Worm (Caenorhabditis elegans): ENCODE data around the gene srab-1.

The srab-1 gene

ce11 chrV:5130018-5130417 is 28.1 kb upstream of the srab-1 start, which contains the start of gene F14F9.8:
Gene F14F9.8 (plus strand): TSS chrV:5130318.
- TF ChIP-seq zag-1 (tag; optimal IDR thresholded peaks at IDR 0.05) (no peak), ztf-1 (GFP tag; conservative IDR thresholded peaks at IDR 0.05) (no peak), C34F6.9 (tag; optimal IDR thresholded peaks at IDR 0.05) (no peak), skn-1 (tag; optimal IDR thresholded peaks at IDR 0.05) (no peak), crh-2 (tag; optimal IDR thresholded peaks at IDR 0.05) (no peak), nhr-10 (tag; optimal IDR thresholded peaks at IDR 0.05) (no peak), snpc-4 (tag; optimal IDR thresholded peaks at IDR 0.05) (no peak), elt-3 (tag; optimal IDR thresholded peaks at IDR 0.05) (no peak), mdl-1 (tag; optimal IDR thresholded peaks at IDR 0.05) (no peak)

ce11 chrV:5126793-5127192 is 24.9 kb upstream of the srab-1 start, which contains the start of gene F14F9.5:
Gene F14F9.5 (plus strand): TSS chrV:5127093.
- TF ChIP-seq nhr-25 (tag; optimal IDR thresholded peaks at IDR 0.05) (no peak), peb-1 (tag; optimal IDR thresholded peaks at IDR 0.05) (no peak), ama-1 (optimal IDR thresholded peaks at IDR 0.05) (no peak), zag-1 (tag; optimal IDR thresholded peaks at IDR 0.05) (no peak), nhr-237 (tag; optimal IDR thresholded peaks at IDR 0.05) (no peak), mab-5 (tag; optimal IDR thresholded peaks at IDR 0.05) (no peak)

- no peak for TF ChIP-seq sma-9 (GFP tag; optimal IDR thresholded peaks at IDR 0.05)
- no peak for TF ChIP-seq sma-9 (tag; optimal IDR thresholded peaks at IDR 0.05)
- TF ChIP-seq fos-1 (tag; optimal IDR thresholded peaks at IDR 0.05) = peak; percentile 80
These were observed 17.8 kb upstream of the srab-1 start, which contains the start of gene sid-1 for ce11 chrV:5119679-5120078. Gene sid-1 (plus strand): TSS chrV:5119970.

DNA sequence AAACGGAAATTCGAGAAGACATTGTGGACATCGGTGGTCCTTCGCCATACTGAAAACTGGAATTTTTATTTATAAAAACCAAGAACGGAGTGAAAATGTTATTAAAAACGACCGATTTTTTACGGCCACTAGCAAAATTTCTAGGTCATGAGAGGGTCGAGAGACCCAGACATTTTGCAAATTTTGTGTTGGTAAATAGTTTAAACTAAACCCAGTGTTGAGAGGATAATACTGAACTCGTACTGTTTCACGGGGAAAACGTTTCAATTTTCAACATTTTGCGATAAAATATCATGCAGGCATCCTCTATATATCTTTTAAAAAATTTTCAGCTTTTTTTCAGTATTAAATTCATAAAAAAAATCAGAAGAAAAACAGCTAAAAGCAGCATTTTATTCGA is 17.2 kb upstream of the srab-1 start, which contains the start of gene C04F5.9:
TSS of gene C04F5.9 (minus strand) at position 101 of the 400 bp plus-strand sequence.
- TF ChIP-seq R02D3.7 (tag; optimal IDR thresholded peaks at IDR 0.05) = no peak
- no peak for TF ChIP-seq zag-1 (tag; optimal IDR thresholded peaks at IDR 0.05)

DNA sequence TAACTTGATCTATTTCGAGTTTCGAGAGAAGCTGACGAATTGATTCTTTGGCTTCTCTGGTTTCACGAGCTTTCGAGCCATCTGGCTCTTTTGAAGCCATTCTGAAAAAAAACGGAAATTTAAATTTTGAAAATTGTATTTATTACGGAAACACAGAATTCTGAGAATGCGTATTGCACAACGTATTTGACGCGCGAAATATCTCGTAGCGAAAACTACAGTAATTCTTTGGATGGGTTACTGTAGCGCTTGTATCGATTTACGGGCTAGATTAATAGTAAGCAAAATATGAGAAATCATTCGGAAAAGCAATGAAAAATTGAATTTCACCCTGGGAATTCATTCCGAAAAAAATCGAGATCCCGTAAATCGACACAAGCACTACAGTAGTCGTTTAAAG is 11.7 kb upstream of the srab-1 start, which contains the start of gene C04F5.8:
TSS of gene C04F5.8 (minus strand) at position 101 of the 400 bp plus-strand sequence.
- no peak for TF ChIP-seq sem-4 (tag; optimal IDR thresholded peaks at IDR 0.05)
- TF ChIP-seq ceh-16 (tag; optimal IDR thresholded peaks at IDR 0.05) = no peak
- no peak for TF ChIP-seq nhr-21 (tag; optimal IDR thresholded peaks at IDR 0.05)
- TF ChIP-seq nhr-10 (tag; optimal IDR thresholded peaks at IDR 0.05) = no peak

DNA sequence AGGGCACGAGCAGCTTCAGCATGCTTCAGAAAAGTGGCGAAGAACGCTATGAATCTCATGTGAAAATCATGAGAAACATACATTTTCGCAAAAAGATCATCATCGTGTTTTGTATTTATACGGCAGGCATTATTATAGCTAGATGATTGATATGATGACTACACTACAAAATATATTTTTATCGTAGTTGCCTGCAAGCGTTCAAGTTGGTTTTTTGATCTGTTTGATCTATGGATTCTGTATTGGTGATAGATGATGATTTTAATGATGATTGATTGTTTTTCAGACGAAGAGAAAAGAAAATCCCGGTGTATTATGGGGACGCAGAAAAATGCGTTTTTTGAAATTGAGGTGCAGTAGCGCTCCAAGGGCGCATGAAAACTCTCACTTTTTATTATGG is 8.8 kb upstream of the srab-1 start, which contains the start of gene ugt-63:
TSS of gene ugt-63 (minus strand) at position 89 of the 400 bp plus-strand sequence.
- TF ChIP-seq nhr-21 (tag; optimal IDR thresholded peaks at IDR 0.05) = peak; percentile 18
- no peak for TF ChIP-seq R02D3.7 (tag; optimal IDR thresholded peaks at IDR 0.05)
- no peak for TF ChIP-seq nhr-12 (tag; optimal IDR thresholded peaks at IDR 0.05)
- TF ChIP-seq sma-9 (GFP tag; optimal IDR thresholded peaks at IDR 0.05) = peak; percentile 69
- no peak for TF ChIP-seq sma-9 (tag; optimal IDR thresholded peaks at IDR 0.05)
- TF ChIP-seq ceh-16 (tag; optimal IDR thresholded peaks at IDR 0.05) = no peak
- TF ChIP-seq gmeb-1 (tag; optimal IDR thresholded peaks at IDR 0.05) = no peak
- TF ChIP-seq mab-5 (tag; optimal IDR thresholded peaks at IDR 0.05) = peak; percentile 30
- TF ChIP-seq sma-3 (GFP tag; optimal IDR thresholded peaks at IDR 0.05) = no peak
- TF ChIP-seq nhr-25 (tag; optimal IDR thresholded peaks at IDR 0.05) = peak; percentile 29

DNA sequence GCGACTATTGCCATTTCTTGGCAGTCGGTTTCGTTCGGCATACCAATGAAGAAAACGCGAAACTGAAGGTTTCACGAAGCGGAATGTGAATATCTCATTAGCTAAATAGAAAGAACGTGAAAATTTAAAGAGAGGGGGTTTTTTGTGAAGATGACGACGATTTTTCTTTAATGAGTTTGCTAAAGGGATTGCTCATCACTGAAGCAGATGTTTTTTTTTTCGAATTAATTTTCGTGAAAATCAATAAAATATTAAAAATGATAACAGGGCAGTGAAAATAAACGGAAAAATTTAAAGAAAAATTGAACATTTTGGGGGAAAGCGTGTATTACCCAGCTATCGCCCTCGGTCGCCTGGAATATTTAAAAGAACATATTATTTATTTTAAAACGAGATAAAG is 5.9 kb upstream of the srab-1 start, which contains the start of gene srab-3:
TSS of gene srab-3 (minus strand) at position 101 of the 400 bp plus-strand sequence.
- no peak for TF ChIP-seq nhr-23 (tag; optimal IDR thresholded peaks at IDR 0.05)

DNA sequence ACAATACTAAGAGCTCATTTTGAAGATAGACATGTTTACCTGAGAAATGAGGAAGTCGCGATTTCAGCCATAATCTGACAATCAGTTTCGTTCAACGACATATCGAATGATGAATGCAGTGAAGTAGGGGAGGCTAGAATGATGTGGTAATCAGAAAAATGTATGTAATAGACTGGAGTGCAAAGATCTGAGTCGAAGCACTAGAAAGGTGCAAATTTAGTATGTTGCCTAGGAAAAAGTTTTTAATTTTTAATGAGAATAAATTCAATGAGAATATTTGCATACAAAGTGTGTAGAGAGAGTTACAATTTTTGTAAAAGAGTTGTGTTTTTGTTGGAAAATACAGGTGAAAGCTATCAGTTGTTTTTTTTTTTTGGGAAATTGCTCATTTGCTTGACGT is 3.0 kb upstream of the srab-1 start, which contains the start of gene srab-2:
TSS of gene srab-2 (minus strand) at position 101 of the 400 bp plus-strand sequence.
- TF ChIP-seq sma-9 (GFP tag; optimal IDR thresholded peaks at IDR 0.05) (no peak), sma-9 (tag; optimal IDR thresholded peaks at IDR 0.05) (no peak), nhr-21 (tag; optimal IDR thresholded peaks at IDR 0.05) (no peak), elt-1 (tag; optimal IDR thresholded peaks at IDR 0.05) (no peak), crh-2 (tag; optimal IDR thresholded peaks at IDR 0.05) (no peak), Y55F3AM.14 (GFP tag; optimal IDR thresholded peaks at IDR 0.05) (no peak), snpc-4 (tag; optimal IDR thresholded peaks at IDR 0.05) (no peak), nhr-12 (tag; optimal IDR thresholded peaks at IDR 0.05) (no peak), nhr-129 (tag; optimal IDR thresholded peaks at IDR 0.05) (no peak), blmp-1 (tag; optimal IDR thresholded peaks at IDR 0.05; ENCODE audit: insufficient read depth) (no peak), egl-27 (tag; optimal IDR thresholded peaks at IDR 0.05) (no peak), R02D3.7 (tag; optimal IDR thresholded peaks at IDR 0.05) (no peak), ama-1 (optimal IDR thresholded peaks at IDR 0.05) (no peak), mdl-1 (tag; optimal IDR thresholded peaks at IDR 0.05) (no peak)

All from whole organism, L2 larva.